Worm (Caenorhabditis elegans) whole organism, late embryonic: ENCODE results near the gene F54E2.9.

Source experiments
- C08G9.2 ChIP-seq: sonication (generic microtip); optimal IDR thresholded peaks from 2 replicates; lab custom pipeline; 2016; ENCODE audit warnings: mild to moderate bottlenecking, missing genetic modification characterization, moderate library complexity, missing compliant biosample characterization
- K02D7.2 ChIP-seq: sonication (generic microtip); optimal IDR thresholded peaks from 2 replicates; lab custom pipeline; 2017; ENCODE audit warnings: mild to moderate bottlenecking, missing genetic modification characterization, missing compliant biosample characterization
- Y22D7AL.16 ChIP-seq: sonication (generic microtip); optimal IDR thresholded peaks from 2 replicates; lab custom pipeline; 2016; ENCODE audit warnings: missing genetic modification characterization, missing compliant biosample characterization
- ama-1 ChIP-seq: fragments of 150-350 bp; optimal IDR thresholded peaks from 2 replicates; lab custom pipeline; 2014
- ceh-18 ChIP-seq: sonication (generic microtip); optimal IDR thresholded peaks from 2 replicates; lab custom pipeline; 2016; ENCODE audit warnings: missing genetic modification characterization, missing compliant biosample characterization
- ceh-19 ChIP-seq: fragments of 200-800 bp; sonication (Bioruptor generic); optimal IDR thresholded peaks from 2 replicates; lab custom pipeline; 2018; ENCODE audit warnings: mild to moderate bottlenecking, missing genetic modification characterization, missing compliant biosample characterization
- ceh-2 ChIP-seq: sonication (generic microtip); optimal IDR thresholded peaks from 2 replicates; lab custom pipeline; 2016; ENCODE audit warnings: missing genotype, missing genetic modification characterization, missing compliant biosample characterization
- ceh-22 ChIP-seq: sonication (generic microtip); optimal IDR thresholded peaks from 2 replicates; lab custom pipeline; 2017; ENCODE audit warnings: missing biosample characterization, missing genetic modification characterization
- ceh-31 ChIP-seq: sonication (generic microtip); optimal IDR thresholded peaks from 2 replicates; lab custom pipeline; 2016; ENCODE audit warnings: missing genetic modification characterization, missing compliant biosample characterization
- ceh-34 ChIP-seq: sonication (generic microtip); optimal IDR thresholded peaks from 2 replicates; lab custom pipeline; 2016; ENCODE audit warnings: mild to moderate bottlenecking, missing genetic modification characterization, missing compliant biosample characterization
- elt-2 ChIP-seq: sonication (generic microtip); optimal IDR thresholded peaks from 2 replicates; lab custom pipeline; 2016; ENCODE audit warnings: missing genetic modification reagents, missing genetic modification characterization, missing compliant biosample characterization
- elt-4 ChIP-seq: sonication (generic microtip); optimal IDR thresholded peaks from 2 replicates; lab custom pipeline; 2016; ENCODE audit warnings: missing genetic modification characterization, missing compliant biosample characterization
- ets-4 ChIP-seq: sonication (generic microtip); optimal IDR thresholded peaks from 2 replicates; lab custom pipeline; 2016; ENCODE audit warnings: missing genetic modification characterization, missing compliant biosample characterization
- eyg-1 ChIP-seq: sonication (generic microtip); optimal IDR thresholded peaks from 2 replicates; lab custom pipeline; 2016; ENCODE audit warnings: missing genotype, missing genetic modification characterization, missing compliant biosample characterization
- fax-1 ChIP-seq: sonication (generic microtip); optimal IDR thresholded peaks from 2 replicates; lab custom pipeline; 2016; ENCODE audit warnings: missing genotype, missing genetic modification characterization, missing compliant biosample characterization
- gmeb-2 ChIP-seq: sonication (generic microtip); optimal IDR thresholded peaks from 2 replicates; lab custom pipeline; 2016; ENCODE audit warnings: missing genetic modification characterization, inconsistent platforms, missing compliant biosample characterization
- hlh-15 ChIP-seq: sonication (generic microtip); optimal IDR thresholded peaks from 2 replicates; lab custom pipeline; 2016; ENCODE audit warnings: missing genetic modification characterization, missing compliant biosample characterization
- hlh-6 ChIP-seq: sonication (generic microtip); optimal IDR thresholded peaks from 2 replicates; lab custom pipeline; 2016; ENCODE audit warnings: missing genotype, missing genetic modification characterization, missing compliant biosample characterization
- lim-6 ChIP-seq: sonication (generic microtip); optimal IDR thresholded peaks from 2 replicates; lab custom pipeline; 2016; ENCODE audit warnings: missing genetic modification characterization, missing compliant biosample characterization
- pag-3 ChIP-seq: sonication (generic microtip); optimal IDR thresholded peaks from 2 replicates; lab custom pipeline; 2016; ENCODE audit warnings: missing compliant biosample characterization, missing genetic modification characterization, borderline replicate concordance
- pqm-1 ChIP-seq: sonication (generic microtip); optimal IDR thresholded peaks from 2 replicates; lab custom pipeline; 2016; ENCODE audit warnings: missing genetic modification characterization, missing compliant biosample characterization
- pros-1 ChIP-seq: fragments of 150-350 bp; optimal IDR thresholded peaks from 2 replicates; lab custom pipeline; 2014; ENCODE audit warnings: missing biosample characterization, missing genetic modification reagents, missing genetic modification characterization
- ref-2 ChIP-seq: sonication (generic microtip); optimal IDR thresholded peaks from 2 replicates; lab custom pipeline; 2016; ENCODE audit warnings: missing genetic modification characterization, missing compliant biosample characterization
- syd-9 ChIP-seq: sonication (generic microtip); optimal IDR thresholded peaks from 2 replicates; lab custom pipeline; 2016; ENCODE audit warnings: mild to moderate bottlenecking, missing genetic modification characterization, moderate library complexity, missing compliant biosample characterization
- ttx-3 ChIP-seq: sonication (generic microtip); optimal IDR thresholded peaks from 2 replicates; lab custom pipeline; 2016; ENCODE audit warnings: missing genetic modification reagents, missing genetic modification characterization, missing compliant biosample characterization
- unc-3 ChIP-seq, 2 experiments: fragments of 200-800 bp in 1 of 2; sonication (Bioruptor generic) in 1 of 2; sonication (generic microtip) in 1 of 2; conservative IDR thresholded peaks in 1 of 2; optimal IDR thresholded peaks in 1 of 2; 2 replicates each; pipeline versions ENCODE4 v1.3.6 to Lab custom; 2016 to 2022; ENCODE audit warnings: missing compliant biosample characterization in 2 of 2, missing genetic modification characterization in 2 of 2, missing genetic modification reagents in 1 of 2
- unc-42 ChIP-seq: sonication (generic microtip); optimal IDR thresholded peaks from 2 replicates; lab custom pipeline; 2016; ENCODE audit warnings: missing genotype, missing genetic modification characterization, missing compliant biosample characterization
- unc-86 ChIP-seq: sonication (generic microtip); optimal IDR thresholded peaks from 2 replicates; lab custom pipeline; 2016; ENCODE audit warnings: missing genetic modification characterization, missing compliant biosample characterization
- zip-5 ChIP-seq: sonication (generic microtip); optimal IDR thresholded peaks from 2 replicates; lab custom pipeline; 2016; ENCODE audit warnings: missing genetic modification characterization, missing compliant biosample characterization
- ztf-16 ChIP-seq: sonication (generic microtip); optimal IDR thresholded peaks from 2 replicates; lab custom pipeline; 2017; ENCODE audit warnings: missing genetic modification characterization, missing compliant biosample characterization

Gene F54E2.9

DNA sequence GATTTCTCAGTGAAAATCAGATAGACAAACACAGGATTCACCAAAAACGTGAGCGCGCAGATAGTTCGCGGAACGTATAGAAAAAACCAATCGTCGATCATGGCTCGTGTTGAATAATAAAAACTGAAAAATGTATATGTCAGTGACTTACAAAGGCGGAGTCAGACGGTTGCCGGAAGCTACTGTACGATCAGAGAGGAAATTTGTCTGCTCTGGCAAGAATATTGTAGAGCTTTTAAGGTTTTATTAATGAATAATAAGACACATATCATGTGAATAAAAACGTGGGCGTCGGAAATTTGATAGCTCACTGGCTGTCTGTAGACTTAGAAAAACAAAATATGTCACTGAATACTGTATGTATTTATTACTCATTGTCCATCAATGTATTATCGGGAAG lies 41.7 kb upstream of the F54E2.9 start, which contains the start of gene srj-57:
TSS of gene srj-57 (minus strand) at position 101 of the 400 bp plus-strand sequence.
- TF ChIP-seq ceh-19 (GFP tag; lab: Kevin White, UChicago) (no peak), ceh-31 (no peak), C08G9.2 (tag; lab: Kevin White, UChicago) (no peak), unc-86 (tag; lab: Kevin White, UChicago) (no peak), fax-1 (tag; lab: Kevin White, UChicago) (no peak), ref-2 (tag; lab: Kevin White, UChicago) (no peak), syd-9 (tag; lab: Kevin White, UChicago) (no peak), K02D7.2 (tag; lab: Kevin White, UChicago) (no peak), unc-3 (GFP tag; conservative IDR thresholded peaks at IDR 0.05; lab: Robert Waterston, UW) (no peak), unc-3 (tag; optimal IDR thresholded peaks at IDR 0.05; lab: Kevin White, UChicago) (no peak), hlh-15 (tag; lab: Kevin White, UChicago) (no peak), pros-1 (tag; lab: Kevin White, UChicago) (no peak), ceh-18 (tag; lab: Kevin White, UChicago) (no peak), pqm-1 (tag; lab: Kevin White, UChicago) (no peak)

DNA sequence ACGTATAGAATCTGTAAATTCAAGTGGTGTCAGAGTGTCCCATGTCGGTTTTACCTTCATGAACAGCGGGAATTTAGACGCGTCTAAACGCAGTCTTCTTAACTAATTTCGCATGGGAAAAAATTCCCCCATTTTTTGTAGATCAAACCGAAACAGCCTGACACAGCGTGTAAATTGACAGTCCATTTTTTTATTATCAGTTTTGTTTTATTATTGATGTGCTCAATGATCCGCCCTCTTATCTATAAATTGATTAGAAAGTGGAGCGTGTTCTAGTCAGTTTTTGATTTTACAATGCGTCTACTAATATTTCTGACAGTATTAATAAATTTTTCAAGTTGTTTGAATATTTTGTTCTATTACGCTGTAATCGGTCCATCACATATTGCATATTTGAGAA lies 35.3 kb upstream of the F54E2.9 start, which contains the start of gene ugt-53:
TSS of gene ugt-53 (plus strand) at position 273 of the 400 bp plus-strand sequence.
- TF ChIP-seq ceh-34: no peak
- TF ChIP-seq ztf-16 (tag; lab: Kevin White, UChicago): no peak
- no peak for TF ChIP-seq ceh-2 (tag; lab: Kevin White, UChicago)
- TF ChIP-seq elt-2: peak; percentile 6

DNA sequence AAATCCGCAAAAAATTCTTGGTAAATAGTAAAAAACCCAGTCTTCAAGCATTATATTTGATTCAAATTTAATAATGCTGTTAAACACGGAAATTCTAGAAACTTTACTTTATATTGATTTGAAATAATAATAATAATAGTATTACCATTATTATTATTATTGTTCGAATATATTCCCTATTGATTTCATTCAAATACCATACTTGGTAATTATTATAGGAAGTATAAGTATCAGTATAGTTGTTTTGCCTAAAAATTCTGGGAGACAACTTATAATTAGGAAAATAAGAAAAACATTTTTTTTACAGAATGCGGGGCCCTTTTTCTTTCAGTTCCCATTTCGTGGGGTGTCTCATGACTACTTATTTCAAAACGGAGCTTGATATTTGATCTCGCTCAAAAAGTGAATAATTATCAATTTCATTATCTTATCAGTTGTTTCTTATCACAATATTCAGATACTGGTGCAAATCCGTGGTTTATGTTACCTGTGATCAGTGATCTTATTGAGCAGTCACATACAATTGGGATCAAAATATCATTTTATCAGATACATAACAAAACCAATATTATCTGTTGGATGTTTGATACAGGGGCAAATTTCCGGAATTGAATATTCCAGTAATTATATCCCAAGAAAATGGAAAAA lies 34.6 kb upstream of the F54E2.9 start, which contains the start of gene srj-49:
TSS of gene srj-49 (minus strand) at position 51 of the 648 bp plus-strand sequence.
- no peak for TF ChIP-seq zip-5 (tag; lab: Kevin White, UChicago)
- peak; percentile 86 for TF ChIP-seq elt-2

DNA sequence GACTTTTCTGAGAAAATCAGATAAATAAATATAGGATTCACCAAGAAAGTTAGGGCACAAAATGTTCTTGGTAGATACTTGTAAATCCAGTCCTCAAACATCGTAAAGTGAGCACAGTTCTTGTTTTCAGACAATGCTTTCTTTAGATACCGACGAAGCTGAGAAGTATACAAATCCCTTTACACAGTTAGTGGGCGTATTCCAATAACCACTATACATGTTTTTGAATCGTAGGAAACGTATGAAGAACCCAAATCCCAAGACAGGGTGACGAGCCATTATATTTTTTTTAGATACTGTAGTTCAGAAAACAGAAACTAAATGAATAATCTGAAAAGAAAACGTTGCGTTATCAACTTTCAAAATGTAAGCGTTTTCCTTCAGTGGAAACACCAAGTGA lies 32.0 kb upstream of the F54E2.9 start, which contains the start of gene srj-44:
TSS of gene srj-44 (minus strand) at position 101 of the 400 bp plus-strand sequence.
- TF ChIP-seq pag-3 (no peak), ttx-3 (tag; lab: Kevin White, UChicago) (no peak)

DNA sequence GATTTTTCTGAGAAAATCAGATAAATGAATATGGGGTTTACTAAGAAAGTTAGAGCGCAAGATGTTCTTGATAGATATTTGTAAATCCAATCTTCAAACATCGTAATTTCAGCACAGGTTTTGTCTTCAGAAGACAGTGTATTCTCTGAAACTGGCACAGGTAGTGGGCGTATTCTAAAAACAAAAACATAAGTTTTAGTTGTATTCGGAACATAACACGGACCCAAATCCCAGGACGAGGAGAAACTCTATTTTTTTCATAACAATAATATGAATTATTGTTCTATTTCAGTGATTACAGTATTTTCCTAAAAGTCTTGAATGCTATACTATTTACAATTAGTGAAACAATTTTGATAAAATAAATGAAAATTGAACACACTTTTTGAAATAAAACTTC lies 22.7 kb upstream of the F54E2.9 start, which contains the start of gene srj-45:
TSS of gene srj-45 (minus strand) at position 101 of the 400 bp plus-strand sequence.
- TF ChIP-seq ceh-22 (tag; lab: Kevin White, UChicago) (no peak), ama-1 (lab: Kevin White, UChicago) (no peak), hlh-6 (tag; lab: Kevin White, UChicago) (no peak), gmeb-2 (tag; lab: Kevin White, UChicago) (no peak), ceh-31 (no peak), unc-3 (GFP tag; conservative IDR thresholded peaks at IDR 0.05; lab: Robert Waterston, UW) (no peak), unc-3 (tag; optimal IDR thresholded peaks at IDR 0.05; lab: Kevin White, UChicago) (no peak), ceh-2 (tag; lab: Kevin White, UChicago) (no peak), lim-6 (no peak), elt-4 (tag; lab: Kevin White, UChicago) (no peak), unc-42 (tag; lab: Kevin White, UChicago) (no peak)

DNA sequence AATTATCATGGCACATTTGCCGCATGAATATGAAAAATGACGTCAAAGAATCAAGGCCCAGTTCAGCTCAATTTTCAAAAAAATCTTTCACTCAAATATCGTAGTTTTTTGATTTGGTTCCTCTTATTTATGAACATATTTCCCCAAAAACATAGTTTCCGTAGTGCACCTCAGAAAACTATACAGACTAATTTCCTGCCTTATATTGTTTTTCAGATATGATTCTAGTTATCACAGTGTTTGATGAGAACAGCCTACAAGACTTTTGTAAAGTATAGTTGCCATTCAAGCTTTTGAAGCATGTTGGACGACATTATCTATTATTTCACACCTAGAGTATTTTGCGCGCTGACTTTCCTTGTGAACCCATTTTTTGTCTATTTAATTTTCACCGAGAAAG lies 18.9 kb upstream of the F54E2.9 start, which contains the start of gene srj-50:
TSS of gene srj-50 (plus strand) at position 301 of the 400 bp plus-strand sequence.
- TF ChIP-seq ets-4 (tag; lab: Kevin White, UChicago): no peak
- no peak for TF ChIP-seq unc-3 (GFP tag; conservative IDR thresholded peaks at IDR 0.05; lab: Robert Waterston, UW)
- no peak for TF ChIP-seq unc-3 (tag; optimal IDR thresholded peaks at IDR 0.05; lab: Kevin White, UChicago)
- TF ChIP-seq syd-9 (tag; lab: Kevin White, UChicago): no peak
- no peak for TF ChIP-seq unc-86 (tag; lab: Kevin White, UChicago)
- TF ChIP-seq eyg-1 (tag; lab: Kevin White, UChicago): no peak
- no peak for TF ChIP-seq Y22D7AL.16 (tag; lab: Kevin White, UChicago)
